Fruit fly (Drosophila melanogaster) whole organism, prepupa: ENCODE measurements around the gene CG34338.

Experiments
- Blimp-1 ChIP-seq: fragments of 200-800 bp; sonication (Bioruptor generic); optimal IDR thresholded peaks from 3 replicates; lab custom pipeline; 2017; ENCODE audit warnings: missing biosample characterization, missing genetic modification characterization, mild to moderate bottlenecking, moderate library complexity, missing genetic modification reagents
- CG10631 ChIP-seq: fragments of 200-800 bp; sonication (Bioruptor generic); optimal IDR thresholded peaks from 2 replicates; lab custom pipeline; 2016; ENCODE audit warnings: missing biosample characterization, missing genetic modification characterization
- CG10669 ChIP-seq: fragments of 200-800 bp; sonication (Bioruptor generic); optimal IDR thresholded peaks from 3 replicates; lab custom pipeline; 2018; ENCODE audit warnings: missing biosample characterization, mild to moderate bottlenecking, missing genetic modification characterization, moderate library complexity
- CG11762 ChIP-seq: fragments of 200-800 bp; sonication (Bioruptor generic); optimal IDR thresholded peaks from 3 replicates; lab custom pipeline; 2016; ENCODE audit warnings: missing biosample characterization, missing genetic modification characterization; ENCODE audit not compliant: insufficient read depth
- CG11902 ChIP-seq: fragments of 200-800 bp; sonication (Bioruptor generic); optimal IDR thresholded peaks from 3 replicates; lab custom pipeline; 2016; ENCODE audit warnings: missing biosample characterization, missing genetic modification characterization
- CG15336 ChIP-seq: fragments of 200-800 bp; sonication (Bioruptor generic); IDR thresholded peaks from 2 replicates; pipeline ENCODE4 v1.3.6; 2022; ENCODE audit warnings: missing biosample characterization, missing genetic modification characterization
- CG3032 ChIP-seq: fragments of 200-800 bp; optimal IDR thresholded peaks from 2 replicates; lab custom pipeline; 2019; ENCODE audit warnings: missing biosample characterization, mild to moderate bottlenecking, missing genetic modification characterization, moderate library complexity
- CG31627 ChIP-seq: fragments of 200-800 bp; sonication (Bioruptor generic); optimal IDR thresholded peaks from 3 replicates; lab custom pipeline; 2016; ENCODE audit warnings: missing biosample characterization, missing genetic modification characterization
- CG32006 ChIP-seq: fragments of 200-800 bp; sonication (Bioruptor generic); optimal IDR thresholded peaks from 3 replicates; lab custom pipeline; 2017; ENCODE audit warnings: missing biosample characterization, mild to moderate bottlenecking, missing genetic modification characterization
- CG34406 ChIP-seq: fragments of 200-800 bp; sonication (Bioruptor generic); optimal IDR thresholded peaks from 3 replicates; lab custom pipeline; 2016; ENCODE audit warnings: missing biosample characterization, missing genetic modification characterization
- CG3919 ChIP-seq: fragments of 200-800 bp; sonication (Bioruptor generic); optimal IDR thresholded peaks from 3 replicates; lab custom pipeline; 2016; ENCODE audit warnings: missing biosample characterization, missing genetic modification characterization
- CG4318 ChIP-seq: fragments of 200-800 bp; sonication (Bioruptor generic); optimal IDR thresholded peaks from 3 replicates; lab custom pipeline; 2017; ENCODE audit warnings: missing biosample characterization, mild to moderate bottlenecking, missing genetic modification characterization
- CG6163 ChIP-seq: fragments of 200-800 bp; sonication (Bioruptor generic); IDR thresholded peaks from 3 replicates; pipeline ENCODE4 v1.3.6; 2022; ENCODE audit warnings: missing biosample characterization, missing genetic modification characterization
- CG6276 ChIP-seq: fragments of 200-800 bp; sonication (Bioruptor generic); optimal IDR thresholded peaks from 2 replicates; lab custom pipeline; 2017; ENCODE audit warnings: missing biosample characterization, mild to moderate bottlenecking, missing genetic modification characterization
- CG6792 ChIP-seq: fragments of 200-800 bp; sonication (Bioruptor generic); optimal IDR thresholded peaks from 3 replicates; lab custom pipeline; 2016; ENCODE audit warnings: missing biosample characterization, missing genetic modification characterization
- CG6808 ChIP-seq: fragments of 200-800 bp; sonication (Bioruptor generic); optimal IDR thresholded peaks from 3 replicates; lab custom pipeline; 2017; ENCODE audit warnings: missing biosample characterization, missing genetic modification characterization, mild to moderate bottlenecking, moderate library complexity, missing genetic modification reagents
- CG8119 ChIP-seq: fragments of 200-800 bp; sonication (Bioruptor generic); IDR thresholded peaks from 3 replicates; pipeline ENCODE4 v1.3.6; 2022; ENCODE audit warnings: missing biosample characterization, missing genetic modification characterization
- CG8319 ChIP-seq: fragments of 200-800 bp; sonication (Bioruptor generic); optimal IDR thresholded peaks from 3 replicates; lab custom pipeline; 2016; ENCODE audit warnings: missing biosample characterization, missing genetic modification characterization
- Eip75B ChIP-seq: fragments of 200-800 bp; sonication (Bioruptor generic); optimal IDR thresholded peaks from 3 replicates; lab custom pipeline; 2016; ENCODE audit warnings: missing biosample characterization, missing genetic modification characterization
- Eip78C ChIP-seq: fragments of 200-800 bp; sonication (Bioruptor generic); peaks from one replicate; lab custom pipeline; 2016; ENCODE audit warnings: missing biosample characterization, missing genetic modification characterization
- Ets21C ChIP-seq: fragments of 200-800 bp; sonication (Bioruptor generic); optimal IDR thresholded peaks from 3 replicates; lab custom pipeline; 2016; ENCODE audit warnings: missing biosample characterization, missing genetic modification characterization
- Ets96B ChIP-seq: fragments of 200-800 bp; optimal IDR thresholded peaks from 2 replicates; lab custom pipeline; 2019; ENCODE audit warnings: missing biosample characterization, mild to moderate bottlenecking, missing genetic modification characterization, moderate library complexity
- Gug ChIP-seq: fragments of 200-800 bp; sonication (Bioruptor generic); IDR thresholded peaks from 2 replicates; pipeline ENCODE4 v1.3.6; 2022; ENCODE audit warnings: missing biosample characterization, missing genetic modification characterization
- Hr39 ChIP-seq: fragments of 200-800 bp; sonication (Bioruptor generic); optimal IDR thresholded peaks from 2 replicates; lab custom pipeline; 2016; ENCODE audit warnings: missing biosample characterization, missing genetic modification characterization
- Hr4 ChIP-seq: fragments of 200-800 bp; sonication (Bioruptor generic); optimal IDR thresholded peaks from 3 replicates; lab custom pipeline; 2016; ENCODE audit warnings: missing biosample characterization, missing genetic modification characterization
- Met ChIP-seq: fragments of 200-800 bp; sonication (Bioruptor generic); optimal IDR thresholded peaks from 3 replicates; lab custom pipeline; 2016; ENCODE audit warnings: missing biosample characterization, missing genetic modification characterization
- OdsH ChIP-seq: fragments of 200-800 bp; sonication (Bioruptor generic); optimal IDR thresholded peaks from 3 replicates; lab custom pipeline; 2016; ENCODE audit warnings: missing biosample characterization, missing genetic modification characterization
- Smox ChIP-seq: fragments of 200-800 bp; sonication (Bioruptor generic); optimal IDR thresholded peaks from 3 replicates; lab custom pipeline; 2016; ENCODE audit warnings: missing biosample characterization, missing genetic modification characterization
- Sox102F ChIP-seq: fragments of 200-800 bp; sonication (Bioruptor generic); optimal IDR thresholded peaks from 2 replicates; lab custom pipeline; 2016; ENCODE audit warnings: missing biosample characterization, mild to moderate bottlenecking, missing genetic modification characterization
- Sox14 ChIP-seq: fragments of 200-800 bp; sonication (Bioruptor generic); optimal IDR thresholded peaks from 3 replicates; lab custom pipeline; 2016; ENCODE audit warnings: missing biosample characterization, missing genetic modification characterization
- Sox15 ChIP-seq: fragments of 200-800 bp; sonication (Bioruptor generic); optimal IDR thresholded peaks from 3 replicates; lab custom pipeline; 2016; ENCODE audit warnings: missing biosample characterization, missing genetic modification characterization
- achi ChIP-seq: fragments of 200-800 bp; sonication (Bioruptor generic); optimal IDR thresholded peaks from 3 replicates; lab custom pipeline; 2016; ENCODE audit warnings: missing biosample characterization, missing genetic modification characterization
- cyc ChIP-seq: fragments of 200-800 bp; sonication (Bioruptor generic); optimal IDR thresholded peaks from 3 replicates; lab custom pipeline; 2016; ENCODE audit warnings: missing biosample characterization, missing genetic modification characterization
- dac ChIP-seq: fragments of 200-800 bp; sonication (Bioruptor generic); optimal IDR thresholded peaks from 2 replicates; lab custom pipeline; 2017; ENCODE audit warnings: missing biosample characterization, mild to moderate bottlenecking, missing genetic modification characterization
- dsx ChIP-seq: fragments of 200-800 bp; optimal IDR thresholded peaks from 3 replicates; lab custom pipeline; 2019; ENCODE audit warnings: missing biosample characterization, mild to moderate bottlenecking, missing genetic modification characterization, moderate library complexity; ENCODE audit not compliant: poor library complexity, severe bottlenecking
- esn ChIP-seq: fragments of 200-800 bp; sonication (Bioruptor generic); optimal IDR thresholded peaks from 2 replicates; lab custom pipeline; 2016; ENCODE audit warnings: missing biosample characterization, mild to moderate bottlenecking, missing genetic modification characterization, moderate library complexity
- fd59A ChIP-seq: fragments of 200-800 bp; sonication (Bioruptor generic); optimal IDR thresholded peaks from 2 replicates; lab custom pipeline; 2017; ENCODE audit warnings: missing biosample characterization, mild to moderate bottlenecking, missing genetic modification characterization, missing genetic modification reagents
- fd85E ChIP-seq: fragments of 200-800 bp; sonication (Bioruptor generic); optimal IDR thresholded peaks from 3 replicates; lab custom pipeline; 2016; ENCODE audit warnings: missing biosample characterization, missing genetic modification characterization
- lz ChIP-seq: fragments of 200-800 bp; sonication (Bioruptor generic); optimal IDR thresholded peaks from 3 replicates; lab custom pipeline; 2016; ENCODE audit warnings: missing biosample characterization, missing genetic modification characterization
- net ChIP-seq: fragments of 200-800 bp; sonication (Bioruptor generic); optimal IDR thresholded peaks from 3 replicates; lab custom pipeline; 2016; ENCODE audit warnings: missing biosample characterization, missing genetic modification characterization
- pdm3 ChIP-seq: fragments of 200-800 bp; sonication (Bioruptor generic); optimal IDR thresholded peaks from 3 replicates; lab custom pipeline; 2016; ENCODE audit warnings: missing biosample characterization, missing genetic modification characterization
- salr ChIP-seq, 2 experiments: fragments of 200-800 bp; sonication (Bioruptor generic); optimal IDR thresholded peaks; 3 replicates each; lab custom pipeline; 2016 to 2018; ENCODE audit warnings: missing biosample characterization in 2 of 2, missing genetic modification characterization in 2 of 2, mild to moderate bottlenecking in 1 of 2
- ss ChIP-seq, 2 experiments: fragments of 200-800 bp; sonication (Bioruptor generic); optimal IDR thresholded peaks; 2 replicates in 1 of 2; 3 replicates in 1 of 2; lab custom pipeline; 2017 to 2018; ENCODE audit warnings: mild to moderate bottlenecking in 2 of 2, missing biosample characterization in 2 of 2, missing genetic modification characterization in 2 of 2, moderate library complexity in 1 of 2
- vri ChIP-seq: fragments of 200-800 bp; sonication (Bioruptor generic); optimal IDR thresholded peaks from 3 replicates; lab custom pipeline; 2016; ENCODE audit warnings: missing biosample characterization, mild to moderate bottlenecking, missing genetic modification characterization

The CG34338 gene

dm6 chrX:7728251-7729164 lies 40.0 kb upstream of the CG34338 start, which contains the start of the genes NELF-B and CG12155 (continued):
- TF ChIP-seq dsx (GFP tag; lab: Kevin White, UChicago): peak; percentile 69
- TF ChIP-seq Met (GFP tag; lab: Kevin White, UChicago): no peak
- TF ChIP-seq Eip75B (GFP tag; lab: Kevin White, UChicago): no peak
- TF ChIP-seq CG3919: no peak
- peak; percentile 46 for TF ChIP-seq CG31627 (GFP tag; lab: Kevin White, UChicago)
- no peak for TF ChIP-seq net (GFP tag; lab: Kevin White, UChicago)
- TF ChIP-seq CG3032 (tag; lab: Kevin White, UChicago): peak; percentile 55
- TF ChIP-seq Gug (GFP tag; lab: Robert Waterston, UW): no peak
- TF ChIP-seq CG4318 (GFP tag; lab: Kevin White, UChicago): no peak
- 0 out of 3 replicates have a peak, but pooled peaks have one; percentile 26 for TF ChIP-seq CG6163
- TF ChIP-seq, all 60 proteins: peak for 21

- TF ChIP-seq cyc (GFP tag; lab: Kevin White, UChicago): peak; percentile 74
- peak; percentile 72 for TF ChIP-seq CG6163
- TF ChIP-seq CG6276 (GFP tag; lab: Kevin White, UChicago): no peak
- TF ChIP-seq esn: peak; percentile 80
- TF ChIP-seq Sox14 (GFP tag; lab: Kevin White, UChicago): peak; percentile 64
- TF ChIP-seq achi (GFP tag; lab: Kevin White, UChicago): peak; percentile 73
- TF ChIP-seq Hr4: peak; percentile 77
- peak; percentile 72 for TF ChIP-seq CG34406 (GFP tag; lab: Kevin White, UChicago)
- peak; percentile 80 for TF ChIP-seq lz
- TF ChIP-seq Ets21C: peak; percentile 61
- peak; percentile 9 for TF ChIP-seq Sox102F (GFP tag; lab: Kevin White, UChicago)
- TF ChIP-seq CG3919: peak; percentile 66
- peak in 1 of 2 experiments; percentile 27 for TF ChIP-seq ss (GFP tag; optimal IDR thresholded peaks at IDR 0.05; lab: Kevin White, UChicago)
- TF ChIP-seq CG6808 (GFP tag; lab: Kevin White, UChicago): peak; percentile 19
- TF ChIP-seq salr (GFP tag; optimal IDR thresholded peaks at IDR 0.05; lab: Kevin White, UChicago): peak; percentile 49 to 52
- no peak for TF ChIP-seq vri (GFP tag; lab: Kevin White, UChicago)
- TF ChIP-seq Eip78C: peak; percentile 90
- TF ChIP-seq Ets96B (tag; lab: Kevin White, UChicago): peak; percentile 54
- TF ChIP-seq OdsH (GFP tag; lab: Kevin White, UChicago): peak; percentile 80
- TF ChIP-seq CG6792 (GFP tag; lab: Kevin White, UChicago): peak; percentile 67
- TF ChIP-seq CG11762: peak; percentile 56
- TF ChIP-seq fd59A: peak; percentile 17
- TF ChIP-seq pdm3 (GFP tag; lab: Kevin White, UChicago): peak; percentile 73
- no peak; the same call in 2 of the 3 replicates for TF ChIP-seq CG8119 (GFP tag; lab: Robert Waterston, UW)
- TF ChIP-seq Sox15 (GFP tag; lab: Kevin White, UChicago): peak; percentile 59
- peak; percentile 48 for TF ChIP-seq dac (GFP tag; lab: Kevin White, UChicago)
- TF ChIP-seq Blimp-1 (GFP tag; lab: Kevin White, UChicago): peak; percentile 24
- peak; percentile 59 for TF ChIP-seq CG15336
- peak; percentile 50 for TF ChIP-seq CG11902 (GFP tag; lab: Kevin White, UChicago)
- peak; percentile 69 for TF ChIP-seq CG32006 (GFP tag; lab: Kevin White, UChicago)
- no peak for TF ChIP-seq fd85E (GFP tag; lab: Kevin White, UChicago)
- TF ChIP-seq Smox (GFP tag; lab: Kevin White, UChicago): peak; percentile 76
- peak; percentile 42; the same call in 1 of the 2 replicates for TF ChIP-seq Gug (GFP tag; lab: Robert Waterston, UW)
- peak; percentile 58 for TF ChIP-seq CG10669 (GFP tag; lab: Kevin White, UChicago)
- TF ChIP-seq CG10631 (GFP tag; lab: Kevin White, UChicago): peak; percentile 80
- TF ChIP-seq Eip75B (GFP tag; lab: Kevin White, UChicago): peak; percentile 59
- TF ChIP-seq net (GFP tag; lab: Kevin White, UChicago): peak; percentile 31
- TF ChIP-seq CG8319 (GFP tag; lab: Kevin White, UChicago): peak; percentile 39
- TF ChIP-seq Hr39: peak; percentile 77
- peak; percentile 76 for TF ChIP-seq CG3032 (tag; lab: Kevin White, UChicago)
- peak; percentile 71 for TF ChIP-seq Met (GFP tag; lab: Kevin White, UChicago)
These were observed 34.2 kb upstream of the CG34338 start, which contains the start of the genes Pdp and Rab39 for dm6 chrX:7734131-7734930. Gene Pdp, minus strand, starts transcription at chrX:7734651. Gene Rab39, plus strand, starts transcription at chrX:7734923.
